Worm (Caenorhabditis elegans) whole organism, L2 larva: Measurements from ENCODE around the gene bcs-1.

ENCODE experiments used
- ama-1 ChIP-seq: fragments of 150-350 bp; optimal IDR thresholded peaks from 2 replicates; lab custom pipeline; 2018; ENCODE audit warnings: inconsistent platforms
- ceh-82 ChIP-seq: fragments of 150-350 bp; optimal IDR thresholded peaks from 2 replicates; lab custom pipeline; 2014; ENCODE audit warnings: missing biosample characterization, missing genetic modification characterization
- egl-27 ChIP-seq: sonication (generic microtip); optimal IDR thresholded peaks from 3 replicates; lab custom pipeline; 2017; ENCODE audit warnings: missing biosample characterization, missing genetic modification reagents, missing genetic modification characterization
- elt-3 ChIP-seq: sonication (generic microtip); optimal IDR thresholded peaks from 2 replicates; lab custom pipeline; 2017; ENCODE audit warnings: missing biosample characterization, missing genetic modification characterization
- lin-13 ChIP-seq: fragments of 150-350 bp; optimal IDR thresholded peaks from 2 replicates; lab custom pipeline; 2014; ENCODE audit warnings: missing biosample characterization, missing genetic modification reagents, missing genetic modification characterization
- lsy-2 ChIP-seq, 2 experiments: fragments of 150-350 bp in 1 of 2; sonication (generic microtip) in 1 of 2; optimal IDR thresholded peaks; 2 replicates each; lab custom pipeline; 2014 to 2017; ENCODE audit warnings: missing biosample characterization in 2 of 2, missing genetic modification characterization in 2 of 2
- nhr-11 ChIP-seq: fragments of 150-350 bp; optimal IDR thresholded peaks from 2 replicates; lab custom pipeline; 2014; ENCODE audit warnings: missing biosample characterization, missing genetic modification characterization
- nhr-129 ChIP-seq: fragments of 150-350 bp; optimal IDR thresholded peaks from 2 replicates; lab custom pipeline; 2014; ENCODE audit warnings: missing biosample characterization, missing genetic modification characterization
- snpc-4 ChIP-seq: fragments of 150-350 bp; optimal IDR thresholded peaks from 2 replicates; lab custom pipeline; 2014; ENCODE audit warnings: missing biosample characterization, missing genetic modification characterization
- unc-39 ChIP-seq: fragments of 150-350 bp; optimal IDR thresholded peaks from 2 replicates; lab custom pipeline; 2014; ENCODE audit warnings: missing biosample characterization, missing genetic modification characterization
- unc-55 ChIP-seq: fragments of 150-350 bp; sonication (generic microtip); optimal IDR thresholded peaks from 3 replicates; lab custom pipeline; 2014; ENCODE audit warnings: missing biosample characterization, missing genetic modification reagents, missing genetic modification characterization
- unc-62 ChIP-seq: fragments of 150-350 bp; optimal IDR thresholded peaks from 2 replicates; lab custom pipeline; 2014; ENCODE audit warnings: missing biosample characterization, missing genetic modification reagents, missing genetic modification characterization
- ztf-4 ChIP-seq: fragments of 150-350 bp; optimal IDR thresholded peaks from 2 replicates; lab custom pipeline; 2014; ENCODE audit warnings: missing biosample characterization, missing genetic modification characterization

DNA sequence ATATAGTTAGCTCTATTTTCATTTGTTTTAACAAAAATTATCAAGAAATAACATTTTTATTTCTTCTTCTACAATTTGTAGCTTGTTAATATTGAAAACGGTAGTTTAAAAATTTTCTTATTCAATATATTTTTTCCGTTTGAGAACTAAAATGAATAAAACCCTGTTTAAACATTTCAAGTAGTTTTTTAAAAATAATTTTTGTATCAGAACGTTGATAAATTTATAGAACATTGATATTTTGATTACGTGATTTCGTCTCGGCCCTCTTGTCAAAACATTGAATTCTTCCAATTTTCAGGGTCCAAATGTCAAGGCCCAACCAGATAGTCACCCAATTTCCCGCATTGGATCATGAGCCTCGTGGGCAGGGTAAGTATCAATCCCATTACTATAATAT, 30.5 kb upstream of the bcs-1 start, which contains the start of gene pqn-73:
- TF ChIP-seq ceh-82 (tag; lab: Kevin White, UChicago) (no peak), egl-27 (tag; lab: Kevin White, UChicago) (no peak), unc-62 (GFP tag; lab: Kevin White, UChicago) (no peak), ama-1 (lab: Kevin White, UChicago) (no peak), nhr-11 (tag; lab: Kevin White, UChicago) (no peak), lsy-2 (tag; optimal IDR thresholded peaks at IDR 0.05; lab: Kevin White, UChicago) (no peak), elt-3 (tag; lab: Kevin White, UChicago) (no peak), nhr-129 (tag; lab: Kevin White, UChicago) (no peak), snpc-4 (tag; lab: Kevin White, UChicago) (no peak), ztf-4 (tag; lab: Kevin White, UChicago) (no peak), unc-39 (tag; lab: Kevin White, UChicago) (no peak), lin-13 (GFP tag; lab: Kevin White, UChicago) (no peak), unc-55 (GFP tag; lab: Kevin White, UChicago) (no peak)
